Worm (Caenorhabditis elegans) whole organism, L2 larva: ENCODE results near the gene klp-11.

Source experiments
- C34F6.9 ChIP-seq: fragments of 150-350 bp; optimal IDR thresholded peaks from 2 replicates; lab custom pipeline; 2014; ENCODE audit warnings: missing biosample characterization, missing genetic modification characterization
- F13H6.1 ChIP-seq: sonication (generic microtip); optimal IDR thresholded peaks from 2 replicates; lab custom pipeline; 2016; ENCODE audit warnings: missing genetic modification characterization, missing compliant biosample characterization
- R02D3.7 ChIP-seq: fragments of 150-350 bp; optimal IDR thresholded peaks from 2 replicates; lab custom pipeline; 2014; ENCODE audit warnings: missing biosample characterization, missing genetic modification characterization
- Y55F3AM.14 ChIP-seq: fragments of 200-800 bp; sonication (Bioruptor generic); optimal IDR thresholded peaks from 2 replicates; lab custom pipeline; 2018; ENCODE audit warnings: mild to moderate bottlenecking, missing genetic modification characterization, missing compliant biosample characterization
- ZK546.5 ChIP-seq: sonication (generic microtip); optimal IDR thresholded peaks from 2 replicates; lab custom pipeline; 2017; ENCODE audit warnings: missing biosample characterization, missing genetic modification characterization
- alr-1 ChIP-seq: fragments of 150-350 bp; optimal IDR thresholded peaks from 2 replicates; lab custom pipeline; 2014; ENCODE audit warnings: missing biosample characterization, missing genetic modification characterization
- aly-2 ChIP-seq: fragments of 150-350 bp; optimal IDR thresholded peaks from 2 replicates; lab custom pipeline; 2014; ENCODE audit warnings: missing biosample characterization, missing genetic modification characterization
- ama-1 ChIP-seq: fragments of 150-350 bp; optimal IDR thresholded peaks from 2 replicates; lab custom pipeline; 2018; ENCODE audit warnings: inconsistent platforms
- blmp-1 ChIP-seq: sonication (generic microtip); optimal IDR thresholded peaks from 2 replicates; lab custom pipeline; 2017; ENCODE audit warnings: missing genetic modification characterization, mild to moderate bottlenecking, missing compliant biosample characterization, antibody characterized with exemption, moderate library complexity; ENCODE audit not compliant: insufficient read depth
- ceh-16 ChIP-seq: fragments of 150-350 bp; optimal IDR thresholded peaks from 2 replicates; lab custom pipeline; 2014; ENCODE audit warnings: missing biosample characterization, missing genetic modification characterization
- ceh-82 ChIP-seq: fragments of 150-350 bp; optimal IDR thresholded peaks from 2 replicates; lab custom pipeline; 2014; ENCODE audit warnings: missing biosample characterization, missing genetic modification characterization
- crh-2 ChIP-seq: sonication (generic microtip); optimal IDR thresholded peaks from 2 replicates; lab custom pipeline; 2017; ENCODE audit warnings: missing biosample characterization, missing genetic modification characterization
- dmd-4 ChIP-seq: sonication (generic microtip); optimal IDR thresholded peaks from 2 replicates; lab custom pipeline; 2017; ENCODE audit warnings: missing biosample characterization, missing genetic modification characterization
- egl-27 ChIP-seq: sonication (generic microtip); optimal IDR thresholded peaks from 3 replicates; lab custom pipeline; 2017; ENCODE audit warnings: missing biosample characterization, missing genetic modification reagents, missing genetic modification characterization
- elt-1 ChIP-seq: fragments of 150-350 bp; optimal IDR thresholded peaks from 2 replicates; lab custom pipeline; 2014; ENCODE audit warnings: missing biosample characterization, missing genetic modification characterization
- elt-3 ChIP-seq: sonication (generic microtip); optimal IDR thresholded peaks from 2 replicates; lab custom pipeline; 2017; ENCODE audit warnings: missing biosample characterization, missing genetic modification characterization
- gmeb-1 ChIP-seq: fragments of 150-350 bp; optimal IDR thresholded peaks from 2 replicates; lab custom pipeline; 2014; ENCODE audit warnings: missing biosample characterization, missing genetic modification characterization
- lin-11 ChIP-seq: fragments of 150-350 bp; sonication (generic microtip); optimal IDR thresholded peaks from 2 replicates; lab custom pipeline; 2014; ENCODE audit warnings: missing biosample characterization, missing genetic modification characterization, inconsistent platforms, mixed read lengths
- lin-13 ChIP-seq: fragments of 150-350 bp; optimal IDR thresholded peaks from 2 replicates; lab custom pipeline; 2014; ENCODE audit warnings: missing biosample characterization, missing genetic modification reagents, missing genetic modification characterization
- lin-39 ChIP-seq: fragments of 150-350 bp; optimal IDR thresholded peaks from 2 replicates; lab custom pipeline; 2014; ENCODE audit warnings: missing biosample characterization, missing genetic modification reagents, missing genetic modification characterization
- lsy-2 ChIP-seq, 2 experiments: fragments of 150-350 bp in 1 of 2; sonication (generic microtip) in 1 of 2; optimal IDR thresholded peaks; 2 replicates each; lab custom pipeline; 2014 to 2017; ENCODE audit warnings: missing biosample characterization in 2 of 2, missing genetic modification characterization in 2 of 2
- mab-5 ChIP-seq: fragments of 150-350 bp; optimal IDR thresholded peaks from 2 replicates; lab custom pipeline; 2014; ENCODE audit warnings: missing biosample characterization, missing genetic modification characterization
- mbf-1 ChIP-seq: sonication (generic microtip); optimal IDR thresholded peaks from 2 replicates; lab custom pipeline; 2017; ENCODE audit warnings: missing biosample characterization, missing genetic modification characterization
- mdl-1 ChIP-seq, 2 experiments: fragments of 150-350 bp in 1 of 2; sonication (generic microtip) in 1 of 2; optimal IDR thresholded peaks; 2 replicates each; lab custom pipeline; 2017; ENCODE audit warnings: missing biosample characterization in 2 of 2, missing genetic modification characterization in 2 of 2
- nhr-10 ChIP-seq: sonication (generic microtip); optimal IDR thresholded peaks from 2 replicates; lab custom pipeline; 2017; ENCODE audit warnings: missing biosample characterization, missing genetic modification characterization
- nhr-11 ChIP-seq: fragments of 150-350 bp; optimal IDR thresholded peaks from 2 replicates; lab custom pipeline; 2014; ENCODE audit warnings: missing biosample characterization, missing genetic modification characterization
- nhr-12 ChIP-seq: fragments of 150-350 bp; optimal IDR thresholded peaks from 2 replicates; lab custom pipeline; 2014; ENCODE audit warnings: missing biosample characterization, missing genetic modification characterization
- nhr-129 ChIP-seq: fragments of 150-350 bp; optimal IDR thresholded peaks from 2 replicates; lab custom pipeline; 2014; ENCODE audit warnings: missing biosample characterization, missing genetic modification characterization
- nhr-21 ChIP-seq: fragments of 150-350 bp; optimal IDR thresholded peaks from 2 replicates; lab custom pipeline; 2014; ENCODE audit warnings: missing biosample characterization, missing genetic modification characterization
- nhr-23 ChIP-seq: fragments of 150-350 bp; optimal IDR thresholded peaks from 2 replicates; lab custom pipeline; 2014; ENCODE audit warnings: missing biosample characterization, missing genetic modification reagents, missing genetic modification characterization
- nhr-237 ChIP-seq: fragments of 150-350 bp; optimal IDR thresholded peaks from 2 replicates; lab custom pipeline; 2014; ENCODE audit warnings: missing biosample characterization, missing genetic modification characterization
- nhr-25 ChIP-seq: fragments of 150-350 bp; sonication (generic microtip); optimal IDR thresholded peaks from 3 replicates; lab custom pipeline; 2014; ENCODE audit warnings: missing biosample characterization, missing genetic modification characterization
- nhr-6 ChIP-seq: fragments of 150-350 bp; optimal IDR thresholded peaks from 2 replicates; lab custom pipeline; 2014; ENCODE audit warnings: missing biosample characterization, missing genetic modification characterization
- peb-1 ChIP-seq: fragments of 150-350 bp; optimal IDR thresholded peaks from 2 replicates; lab custom pipeline; 2014; ENCODE audit warnings: missing biosample characterization, missing genetic modification characterization
- sem-4 ChIP-seq: fragments of 150-350 bp; optimal IDR thresholded peaks from 2 replicates; lab custom pipeline; 2014; ENCODE audit warnings: missing biosample characterization, missing genetic modification reagents, missing genetic modification characterization
- skn-1 ChIP-seq: sonication (generic microtip); optimal IDR thresholded peaks from 2 replicates; lab custom pipeline; 2017; ENCODE audit warnings: missing biosample characterization, missing genetic modification characterization
- sma-3 ChIP-seq: sonication (generic microtip); optimal IDR thresholded peaks from 2 replicates; lab custom pipeline; 2016; ENCODE audit warnings: missing genetic modification reagents, missing genetic modification characterization, missing compliant biosample characterization
- sma-9 ChIP-seq, 2 experiments: fragments of 150-350 bp in 1 of 2; sonication (generic microtip) in 1 of 2; optimal IDR thresholded peaks; 2 replicates each; lab custom pipeline; 2014 to 2016; ENCODE audit warnings: missing genetic modification characterization in 2 of 2, mild to moderate bottlenecking in 1 of 2, missing biosample characterization in 1 of 2, missing compliant biosample characterization in 1 of 2, missing genetic modification reagents in 1 of 2, moderate library complexity in 1 of 2
- snpc-4 ChIP-seq: fragments of 150-350 bp; optimal IDR thresholded peaks from 2 replicates; lab custom pipeline; 2014; ENCODE audit warnings: missing biosample characterization, missing genetic modification characterization
- unc-39 ChIP-seq: fragments of 150-350 bp; optimal IDR thresholded peaks from 2 replicates; lab custom pipeline; 2014; ENCODE audit warnings: missing biosample characterization, missing genetic modification characterization
- unc-55 ChIP-seq: fragments of 150-350 bp; sonication (generic microtip); optimal IDR thresholded peaks from 3 replicates; lab custom pipeline; 2014; ENCODE audit warnings: missing biosample characterization, missing genetic modification reagents, missing genetic modification characterization
- zag-1 ChIP-seq: fragments of 150-350 bp; optimal IDR thresholded peaks from 2 replicates; lab custom pipeline; 2014; ENCODE audit warnings: missing biosample characterization, missing genetic modification characterization
- ztf-1 ChIP-seq: fragments of 200-800 bp; sonication (Bioruptor generic); conservative IDR thresholded peaks from 2 replicates; pipeline ENCODE4 v1.3.6; 2022; ENCODE audit warnings: missing genetic modification characterization, missing compliant biosample characterization
- ztf-11 ChIP-seq: sonication (generic microtip); optimal IDR thresholded peaks from 2 replicates; lab custom pipeline; 2017; ENCODE audit warnings: missing biosample characterization, missing genetic modification characterization
- ztf-4 ChIP-seq: fragments of 150-350 bp; optimal IDR thresholded peaks from 2 replicates; lab custom pipeline; 2014; ENCODE audit warnings: missing biosample characterization, missing genetic modification characterization

The klp-11 gene

DNA sequence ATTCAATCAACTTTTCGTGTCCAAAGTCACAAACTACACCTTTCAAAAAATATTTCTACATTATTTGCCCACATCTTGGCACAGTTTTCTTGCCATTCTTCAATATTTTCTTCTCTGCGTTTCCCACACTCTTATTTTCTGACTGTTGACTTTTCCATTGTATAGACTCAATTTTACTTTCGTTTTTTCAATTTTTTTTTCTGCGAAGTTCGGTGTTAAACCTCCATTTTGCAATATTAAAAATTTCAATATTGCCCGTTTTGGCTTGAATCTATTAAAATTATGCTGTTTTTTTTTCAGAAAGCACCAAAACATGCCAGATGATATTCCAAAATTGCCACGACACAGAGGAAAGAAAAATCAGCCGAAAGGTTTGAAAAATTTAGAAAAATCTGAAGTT, 2.7 kb upstream of the klp-11 start, which contains the start of gene cdc-50.B:
cdc-50.B (plus strand) TSS at position 301 of the 400 bp plus-strand sequence.
- TF ChIP-seq unc-39 (tag; lab: Kevin White, UChicago) (no peak), mdl-1 (tag; optimal IDR thresholded peaks at IDR 0.05; lab: Kevin White, UChicago) (no peak), ztf-4 (tag; lab: Kevin White, UChicago) (no peak), nhr-129 (tag; lab: Kevin White, UChicago) (no peak), elt-1 (tag; lab: Kevin White, UChicago) (no peak), C34F6.9 (tag; lab: Kevin White, UChicago) (no peak), unc-55 (GFP tag; lab: Kevin White, UChicago) (no peak), snpc-4 (no peak), nhr-21 (tag; lab: Kevin White, UChicago) (no peak), lsy-2 (tag; optimal IDR thresholded peaks at IDR 0.05; lab: Kevin White, UChicago) (no peak), elt-3 (tag; lab: Kevin White, UChicago) (no peak), nhr-237 (tag; lab: Kevin White, UChicago) (no peak), nhr-10 (no peak), alr-1 (tag; lab: Kevin White, UChicago) (no peak)

DNA sequence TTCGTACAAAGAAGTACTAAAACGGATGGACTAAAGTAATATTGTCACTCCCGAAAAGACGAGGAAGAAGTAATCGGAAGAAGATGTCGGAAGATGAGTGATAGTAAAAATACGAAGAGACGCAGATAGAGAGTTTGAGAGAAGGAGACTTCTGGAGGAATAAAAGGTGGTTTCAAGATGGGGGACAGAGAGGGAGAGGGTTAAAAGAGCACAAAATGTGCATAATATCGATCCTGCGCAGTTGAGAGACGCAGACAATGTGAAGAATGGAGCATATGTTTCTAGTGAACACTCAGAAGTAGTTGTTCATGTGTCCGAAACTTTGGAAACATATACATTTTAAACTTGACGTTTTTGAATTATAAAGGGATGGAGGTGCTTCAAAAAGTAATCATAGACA, 605 bp upstream of the klp-11 start:
- TF ChIP-seq aly-2 (tag; lab: Kevin White, UChicago), result no peak
- TF ChIP-seq elt-3 (tag; lab: Kevin White, UChicago), result no peak
- no peak for TF ChIP-seq R02D3.7
- TF ChIP-seq mdl-1 (tag; optimal IDR thresholded peaks at IDR 0.05; lab: Kevin White, UChicago), result no peak
- no peak for TF ChIP-seq peb-1
- TF ChIP-seq snpc-4, result no peak
- peak; percentile 76 for TF ChIP-seq nhr-6
- peak; percentile 50 for TF ChIP-seq sem-4
- no peak for TF ChIP-seq ztf-11 (tag; lab: Kevin White, UChicago)
- TF ChIP-seq elt-1 (tag; lab: Kevin White, UChicago), result no peak
- peak; percentile 84 for TF ChIP-seq C34F6.9 (tag; lab: Kevin White, UChicago)
- peak; percentile 43 for TF ChIP-seq lin-13 (GFP tag; lab: Kevin White, UChicago)
- peak; percentile 49 for TF ChIP-seq F13H6.1
- peak; percentile 0 for TF ChIP-seq mab-5
- TF ChIP-seq nhr-12 (tag; lab: Kevin White, UChicago), result no peak
- TF ChIP-seq lin-39 (tag; lab: Kevin White, UChicago), result no peak
- no peak for TF ChIP-seq mbf-1
- TF ChIP-seq nhr-10, result no peak
- no peak for TF ChIP-seq alr-1 (tag; lab: Kevin White, UChicago)
- TF ChIP-seq lsy-2 (tag; optimal IDR thresholded peaks at IDR 0.05; lab: Kevin White, UChicago), result peak; percentile 40 to 71
- TF ChIP-seq sma-3 (GFP tag; lab: Kevin White, UChicago), result no peak
- no peak for TF ChIP-seq nhr-237 (tag; lab: Kevin White, UChicago)
- no peak for TF ChIP-seq blmp-1 (tag; lab: Kevin White, UChicago)
- no peak for TF ChIP-seq nhr-11 (tag; lab: Kevin White, UChicago)
- TF ChIP-seq ama-1 (lab: Kevin White, UChicago), result no peak
- TF ChIP-seq crh-2 (tag; lab: Kevin White, UChicago), result no peak
- TF ChIP-seq nhr-21 (tag; lab: Kevin White, UChicago), result no peak
- no peak for TF ChIP-seq unc-39 (tag; lab: Kevin White, UChicago)
- TF ChIP-seq ceh-16 (tag; lab: Kevin White, UChicago), result no peak
- TF ChIP-seq nhr-25 (tag; lab: Kevin White, UChicago), result no peak
- TF ChIP-seq sma-9 (GFP tag; optimal IDR thresholded peaks at IDR 0.05; lab: Kevin White, UChicago), result peak; percentile 62
- no peak for TF ChIP-seq sma-9 (tag; optimal IDR thresholded peaks at IDR 0.05; lab: Kevin White, UChicago)
- TF ChIP-seq ztf-1 (GFP tag; lab: Robert Waterston, UW), result no peak
- peak; percentile 93 for TF ChIP-seq unc-55 (GFP tag; lab: Kevin White, UChicago)
- TF ChIP-seq Y55F3AM.14 (GFP tag; lab: Kevin White, UChicago), result no peak
- no peak for TF ChIP-seq ceh-82 (tag; lab: Kevin White, UChicago)
- TF ChIP-seq zag-1 (tag; lab: Kevin White, UChicago), result peak; percentile 49
- no peak for TF ChIP-seq ZK546.5 (tag; lab: Kevin White, UChicago)
- TF ChIP-seq gmeb-1 (tag; lab: Kevin White, UChicago), result no peak
- no peak for TF ChIP-seq egl-27
- no peak for TF ChIP-seq ztf-4 (tag; lab: Kevin White, UChicago)
- TF ChIP-seq skn-1 (tag; lab: Kevin White, UChicago), result no peak
- TF ChIP-seq lin-11 (tag; lab: Kevin White, UChicago), result no peak
- peak; percentile 66 for TF ChIP-seq nhr-129 (tag; lab: Kevin White, UChicago)
- no peak for TF ChIP-seq nhr-23 (tag; lab: Kevin White, UChicago)
- no peak for TF ChIP-seq dmd-4 (tag; lab: Kevin White, UChicago)
